Worm (Caenorhabditis elegans) whole organism, L4/young adult: ENCODE measurements around the gene B0001.7.

ENCODE experiments used
- W03F9.2 ChIP-seq: fragments of 150-350 bp; optimal IDR thresholded peaks from 2 replicates; lab custom pipeline; 2014; ENCODE audit warnings: missing biosample characterization, missing genetic modification characterization
- dao-5 ChIP-seq: sonication (generic microtip); optimal IDR thresholded peaks from 2 replicates; lab custom pipeline; 2016; ENCODE audit warnings: missing genotype, missing genetic modification characterization, moderate library complexity, missing compliant biosample characterization
- him-1 ChIP-seq: sonication (generic microtip); optimal IDR thresholded peaks from 2 replicates; lab custom pipeline; 2016; ENCODE audit warnings: missing genotype, missing genetic modification reagents, missing genetic modification characterization, missing compliant biosample characterization

DNA sequence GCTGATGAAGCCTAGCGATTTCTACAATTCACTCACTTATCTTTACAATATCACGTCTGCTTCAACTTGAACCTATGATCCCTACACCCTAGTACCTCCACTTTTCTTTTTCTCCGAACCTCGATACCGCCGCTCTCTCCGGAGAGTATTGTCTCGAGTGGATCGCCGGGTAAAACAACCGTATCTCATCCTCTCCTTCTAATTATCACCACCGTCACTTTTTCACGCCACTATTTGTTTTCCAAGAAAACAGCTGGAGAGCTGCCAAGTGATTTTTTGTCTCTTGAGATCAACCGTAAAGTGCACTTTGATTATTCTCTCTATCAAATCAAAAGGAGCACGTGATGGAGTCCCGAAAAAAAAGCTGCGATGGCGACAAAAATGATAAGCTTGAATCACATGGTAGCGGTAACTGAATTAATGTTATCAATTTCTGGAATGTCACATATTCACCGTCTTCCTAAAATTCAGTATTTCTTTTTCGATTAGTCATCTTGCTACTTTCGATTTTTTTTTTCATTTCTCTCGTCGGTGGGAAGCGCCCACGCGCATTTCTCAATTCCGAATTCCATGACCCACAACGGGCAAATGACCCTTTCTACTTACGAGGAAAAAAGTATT is 45.6 kb upstream of the B0001.7 start:
- TF ChIP-seq dao-5 = no peak
- TF ChIP-seq him-1 = no peak
- no peak for TF ChIP-seq W03F9.2 (tag; lab: Kevin White, UChicago)
